Fruit fly (Drosophila melanogaster): ENCODE results near the gene ImpE1.

ImpE1 gene

dm6 chr3L:8372035-8372434, at the start of gene ImpE1:
TSS of gene ImpE1 (plus strand) at chr3L:8372405.
- TF ChIP-seq CG8478 (optimal IDR thresholded peaks at IDR 0.05) (no peak), CTCF (optimal IDR thresholded peaks at IDR 0.05) (no peak)

- TF ChIP-seq CG8478 (optimal IDR thresholded peaks at IDR 0.05), result no peak
- TF ChIP-seq CTCF (optimal IDR thresholded peaks at IDR 0.05), result peak; percentile 69 to 78
Observed at dm6 chr3L:8323817-8324216, 48.4 kb upstream of the ImpE1 start.

- TF ChIP-seq CG8478 (optimal IDR thresholded peaks at IDR 0.05) (no peak), CTCF (optimal IDR thresholded peaks at IDR 0.05) (no peak)
Observed at dm6 chr3L:8325559-8325958, 46.6 kb upstream of the ImpE1 start, which contains the start of gene CG34461. TSS of gene CG34461 (plus strand) at chr3L:8325859.

dm6 chr3L:8328283-8328682, 43.9 kb upstream of the ImpE1 start, which contains the start of gene CG34462:
TSS of gene CG34462 (plus strand) at chr3L:8328583.
- no peak for TF ChIP-seq CG8478 (optimal IDR thresholded peaks at IDR 0.05)
- TF ChIP-seq CTCF (optimal IDR thresholded peaks at IDR 0.05), result no peak

- TF ChIP-seq CG8478 (optimal IDR thresholded peaks at IDR 0.05), result no peak
- no peak for TF ChIP-seq CTCF (optimal IDR thresholded peaks at IDR 0.05)
Observed at dm6 chr3L:8329005-8329404, 43.2 kb upstream of the ImpE1 start.

dm6 chr3L:8331414-8331813, 40.8 kb upstream of the ImpE1 start:
- TF ChIP-seq CTCF (optimal IDR thresholded peaks at IDR 0.05) (no peak), CG8478 (optimal IDR thresholded peaks at IDR 0.05) (no peak)

dm6 chr3L:8333574-8333973, 38.6 kb upstream of the ImpE1 start:
- no peak for TF ChIP-seq CTCF (optimal IDR thresholded peaks at IDR 0.05)
- no peak for TF ChIP-seq CG8478 (optimal IDR thresholded peaks at IDR 0.05)

- no peak for TF ChIP-seq CTCF (optimal IDR thresholded peaks at IDR 0.05)
- no peak for TF ChIP-seq CG8478 (optimal IDR thresholded peaks at IDR 0.05)
Observed at dm6 chr3L:8334338-8334737, 37.9 kb upstream of the ImpE1 start.

dm6 chr3L:8336372-8336771, 35.8 kb upstream of the ImpE1 start, which contains the start of gene Cpr66Cb:
TSS of gene Cpr66Cb (plus strand) at chr3L:8336672.
- TF ChIP-seq CTCF (optimal IDR thresholded peaks at IDR 0.05) (no peak), CG8478 (optimal IDR thresholded peaks at IDR 0.05) (no peak)

- TF ChIP-seq CG8478 (optimal IDR thresholded peaks at IDR 0.05) (no peak), CTCF (optimal IDR thresholded peaks at IDR 0.05) (no peak)
Observed at dm6 chr3L:8338921-8339320, 33.3 kb upstream of the ImpE1 start, which contains the start of gene Pex2. TSS of gene Pex2 (plus strand) at chr3L:8339051.

- TF ChIP-seq CTCF (optimal IDR thresholded peaks at IDR 0.05) (no peak), CG8478 (optimal IDR thresholded peaks at IDR 0.05) (no peak)
Observed at dm6 chr3L:8340264-8341095, 31.7 kb upstream of the ImpE1 start, which contains the start of the genes Prim1 and CG7083. TSS of gene Prim1 (plus strand) at chr3L:8340314. TSS of gene CG7083 (plus strand) at chr3L:8340785.

- TF ChIP-seq CG8478 (optimal IDR thresholded peaks at IDR 0.05), result no peak
- no peak for TF ChIP-seq CTCF (optimal IDR thresholded peaks at IDR 0.05)
Observed at dm6 chr3L:8345182-8345581, 27.0 kb upstream of the ImpE1 start.

dm6 chr3L:8346100-8346980, 25.9 kb upstream of the ImpE1 start, which contains the start of the genes CG7182 and GAPcenA:
TSS of gene CG7182 (minus strand) at chr3L:8346382.
TSS of gene GAPcenA (plus strand) at chr3L:8346561.
- TF ChIP-seq CG8478 (optimal IDR thresholded peaks at IDR 0.05), result no peak
- no peak for TF ChIP-seq CTCF (optimal IDR thresholded peaks at IDR 0.05)

dm6 chr3L:8347346-8347745, 24.9 kb upstream of the ImpE1 start:
- TF ChIP-seq CG8478 (optimal IDR thresholded peaks at IDR 0.05), result no peak
- TF ChIP-seq CTCF (optimal IDR thresholded peaks at IDR 0.05), result no peak

dm6 chr3L:8356196-8356595, 16.0 kb upstream of the ImpE1 start, which contains the start of gene Culd:
TSS of gene Culd (minus strand) at chr3L:8356296.
- TF ChIP-seq CG8478 (optimal IDR thresholded peaks at IDR 0.05) (no peak), CTCF (optimal IDR thresholded peaks at IDR 0.05) (no peak)
